Worm (Caenorhabditis elegans) whole organism, L2 larva: Measurements from ENCODE around the gene C09B8.4.

ENCODE experiments used
- C34F6.9 ChIP-seq: fragments of 150-350 bp; optimal IDR thresholded peaks from 2 replicates; lab custom pipeline; 2014; ENCODE audit warnings: missing biosample characterization, missing genetic modification characterization
- F13H6.1 ChIP-seq: sonication (generic microtip); optimal IDR thresholded peaks from 2 replicates; lab custom pipeline; 2016; ENCODE audit warnings: missing genetic modification characterization, missing compliant biosample characterization
- R02D3.7 ChIP-seq: fragments of 150-350 bp; optimal IDR thresholded peaks from 2 replicates; lab custom pipeline; 2014; ENCODE audit warnings: missing biosample characterization, missing genetic modification characterization
- Y55F3AM.14 ChIP-seq: fragments of 200-800 bp; sonication (Bioruptor generic); optimal IDR thresholded peaks from 2 replicates; lab custom pipeline; 2018; ENCODE audit warnings: mild to moderate bottlenecking, missing genetic modification characterization, missing compliant biosample characterization
- alr-1 ChIP-seq: fragments of 150-350 bp; optimal IDR thresholded peaks from 2 replicates; lab custom pipeline; 2014; ENCODE audit warnings: missing biosample characterization, missing genetic modification characterization
- aly-2 ChIP-seq: fragments of 150-350 bp; optimal IDR thresholded peaks from 2 replicates; lab custom pipeline; 2014; ENCODE audit warnings: missing biosample characterization, missing genetic modification characterization
- blmp-1 ChIP-seq: sonication (generic microtip); optimal IDR thresholded peaks from 2 replicates; lab custom pipeline; 2017; ENCODE audit warnings: missing genetic modification characterization, mild to moderate bottlenecking, missing compliant biosample characterization, antibody characterized with exemption, moderate library complexity; ENCODE audit not compliant: insufficient read depth
- ceh-16 ChIP-seq: fragments of 150-350 bp; optimal IDR thresholded peaks from 2 replicates; lab custom pipeline; 2014; ENCODE audit warnings: missing biosample characterization, missing genetic modification characterization
- ceh-82 ChIP-seq: fragments of 150-350 bp; optimal IDR thresholded peaks from 2 replicates; lab custom pipeline; 2014; ENCODE audit warnings: missing biosample characterization, missing genetic modification characterization
- dmd-4 ChIP-seq: sonication (generic microtip); optimal IDR thresholded peaks from 2 replicates; lab custom pipeline; 2017; ENCODE audit warnings: missing biosample characterization, missing genetic modification characterization
- elt-1 ChIP-seq: fragments of 150-350 bp; optimal IDR thresholded peaks from 2 replicates; lab custom pipeline; 2014; ENCODE audit warnings: missing biosample characterization, missing genetic modification characterization
- elt-3 ChIP-seq: sonication (generic microtip); optimal IDR thresholded peaks from 2 replicates; lab custom pipeline; 2017; ENCODE audit warnings: missing biosample characterization, missing genetic modification characterization
- fos-1 ChIP-seq: fragments of 150-350 bp; optimal IDR thresholded peaks from 2 replicates; lab custom pipeline; 2014; ENCODE audit warnings: missing biosample characterization, missing genetic modification characterization
- gmeb-1 ChIP-seq: fragments of 150-350 bp; optimal IDR thresholded peaks from 2 replicates; lab custom pipeline; 2014; ENCODE audit warnings: missing biosample characterization, missing genetic modification characterization
- lin-11 ChIP-seq: fragments of 150-350 bp; sonication (generic microtip); optimal IDR thresholded peaks from 2 replicates; lab custom pipeline; 2014; ENCODE audit warnings: missing biosample characterization, missing genetic modification characterization, inconsistent platforms, mixed read lengths
- lin-13 ChIP-seq: fragments of 150-350 bp; optimal IDR thresholded peaks from 2 replicates; lab custom pipeline; 2014; ENCODE audit warnings: missing biosample characterization, missing genetic modification reagents, missing genetic modification characterization
- lin-39 ChIP-seq: fragments of 150-350 bp; optimal IDR thresholded peaks from 2 replicates; lab custom pipeline; 2014; ENCODE audit warnings: missing biosample characterization, missing genetic modification reagents, missing genetic modification characterization
- nhr-10 ChIP-seq: sonication (generic microtip); optimal IDR thresholded peaks from 2 replicates; lab custom pipeline; 2017; ENCODE audit warnings: missing biosample characterization, missing genetic modification characterization
- nhr-11 ChIP-seq: fragments of 150-350 bp; optimal IDR thresholded peaks from 2 replicates; lab custom pipeline; 2014; ENCODE audit warnings: missing biosample characterization, missing genetic modification characterization
- nhr-129 ChIP-seq: fragments of 150-350 bp; optimal IDR thresholded peaks from 2 replicates; lab custom pipeline; 2014; ENCODE audit warnings: missing biosample characterization, missing genetic modification characterization
- nhr-21 ChIP-seq: fragments of 150-350 bp; optimal IDR thresholded peaks from 2 replicates; lab custom pipeline; 2014; ENCODE audit warnings: missing biosample characterization, missing genetic modification characterization
- nhr-25 ChIP-seq: fragments of 150-350 bp; sonication (generic microtip); optimal IDR thresholded peaks from 3 replicates; lab custom pipeline; 2014; ENCODE audit warnings: missing biosample characterization, missing genetic modification characterization
- nhr-77 ChIP-seq: fragments of 150-350 bp; optimal IDR thresholded peaks from 2 replicates; lab custom pipeline; 2014; ENCODE audit warnings: missing biosample characterization, missing genetic modification characterization
- peb-1 ChIP-seq: fragments of 150-350 bp; optimal IDR thresholded peaks from 2 replicates; lab custom pipeline; 2014; ENCODE audit warnings: missing biosample characterization, missing genetic modification characterization
- sem-4 ChIP-seq: fragments of 150-350 bp; optimal IDR thresholded peaks from 2 replicates; lab custom pipeline; 2014; ENCODE audit warnings: missing biosample characterization, missing genetic modification reagents, missing genetic modification characterization
- snpc-4 ChIP-seq: fragments of 150-350 bp; optimal IDR thresholded peaks from 2 replicates; lab custom pipeline; 2014; ENCODE audit warnings: missing biosample characterization, missing genetic modification characterization
- unc-39 ChIP-seq: fragments of 150-350 bp; optimal IDR thresholded peaks from 2 replicates; lab custom pipeline; 2014; ENCODE audit warnings: missing biosample characterization, missing genetic modification characterization
- unc-55 ChIP-seq: fragments of 150-350 bp; sonication (generic microtip); optimal IDR thresholded peaks from 3 replicates; lab custom pipeline; 2014; ENCODE audit warnings: missing biosample characterization, missing genetic modification reagents, missing genetic modification characterization
- unc-62 ChIP-seq: fragments of 150-350 bp; optimal IDR thresholded peaks from 2 replicates; lab custom pipeline; 2014; ENCODE audit warnings: missing biosample characterization, missing genetic modification reagents, missing genetic modification characterization
- zag-1 ChIP-seq: fragments of 150-350 bp; optimal IDR thresholded peaks from 2 replicates; lab custom pipeline; 2014; ENCODE audit warnings: missing biosample characterization, missing genetic modification characterization
- ztf-1 ChIP-seq: fragments of 200-800 bp; sonication (Bioruptor generic); conservative IDR thresholded peaks from 2 replicates; pipeline ENCODE4 v1.3.6; 2022; ENCODE audit warnings: missing genetic modification characterization, missing compliant biosample characterization
- ztf-11 ChIP-seq: sonication (generic microtip); optimal IDR thresholded peaks from 2 replicates; lab custom pipeline; 2017; ENCODE audit warnings: missing biosample characterization, missing genetic modification characterization
- ztf-4 ChIP-seq: fragments of 150-350 bp; optimal IDR thresholded peaks from 2 replicates; lab custom pipeline; 2014; ENCODE audit warnings: missing biosample characterization, missing genetic modification characterization

Gene C09B8.4

DNA sequence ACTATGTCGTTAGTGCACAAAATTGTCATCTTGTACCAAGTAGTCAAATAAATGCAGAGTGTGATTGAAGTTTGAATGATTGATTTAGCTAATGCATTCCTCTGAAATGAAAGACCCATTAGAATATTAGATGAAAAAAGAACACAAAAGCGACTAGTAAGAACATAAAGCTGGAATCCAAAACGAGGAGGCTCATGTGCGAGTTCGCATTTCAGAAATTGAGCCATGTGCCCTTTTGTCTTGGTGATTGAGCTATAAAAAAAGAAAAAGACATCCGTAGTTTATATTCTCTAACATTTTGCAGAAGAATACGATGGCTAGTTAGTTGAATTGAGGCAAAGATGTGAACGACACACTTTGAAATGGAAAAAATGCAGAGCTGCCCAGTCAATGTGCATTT, 18.3 kb downstream of the C09B8.4 start, which contains the start of gene F22F4.4:
Gene F22F4.4, minus strand, starts transcription at position 101 of the 400 bp plus-strand sequence.
- TF ChIP-seq ztf-11 (tag; lab: Kevin White, UChicago) = no peak
- no peak for TF ChIP-seq sem-4 (tag; lab: Kevin White, UChicago)
- no peak for TF ChIP-seq ceh-16 (tag; lab: Kevin White, UChicago)
- TF ChIP-seq C34F6.9 (tag; lab: Kevin White, UChicago) = no peak
- TF ChIP-seq zag-1 (tag; lab: Kevin White, UChicago) = no peak
- no peak for TF ChIP-seq lin-11 (tag; lab: Kevin White, UChicago)

ce11 chrX:5999103-5999554, 20.6 kb downstream of the C09B8.4 start, which contains the start of gene F22F4.9:
Gene F22F4.9 (minus strand): TSS chrX:5999504.
- TF ChIP-seq dmd-4 (tag; lab: Kevin White, UChicago) = no peak
- TF ChIP-seq ceh-16 (tag; lab: Kevin White, UChicago) = no peak
- no peak for TF ChIP-seq gmeb-1 (tag; lab: Kevin White, UChicago)
- no peak for TF ChIP-seq nhr-10 (tag; lab: Kevin White, UChicago)
- no peak for TF ChIP-seq elt-3
- no peak for TF ChIP-seq lin-13 (GFP tag; lab: Kevin White, UChicago)
- TF ChIP-seq Y55F3AM.14 = no peak
- TF ChIP-seq peb-1 (tag; lab: Kevin White, UChicago) = no peak
- no peak for TF ChIP-seq R02D3.7 (tag; lab: Kevin White, UChicago)
- no peak for TF ChIP-seq alr-1 (tag; lab: Kevin White, UChicago)
- TF ChIP-seq unc-55 = no peak
- no peak for TF ChIP-seq aly-2 (tag; lab: Kevin White, UChicago)
- TF ChIP-seq nhr-11 (tag; lab: Kevin White, UChicago) = no peak
- TF ChIP-seq blmp-1 (tag; lab: Kevin White, UChicago) = no peak

DNA sequence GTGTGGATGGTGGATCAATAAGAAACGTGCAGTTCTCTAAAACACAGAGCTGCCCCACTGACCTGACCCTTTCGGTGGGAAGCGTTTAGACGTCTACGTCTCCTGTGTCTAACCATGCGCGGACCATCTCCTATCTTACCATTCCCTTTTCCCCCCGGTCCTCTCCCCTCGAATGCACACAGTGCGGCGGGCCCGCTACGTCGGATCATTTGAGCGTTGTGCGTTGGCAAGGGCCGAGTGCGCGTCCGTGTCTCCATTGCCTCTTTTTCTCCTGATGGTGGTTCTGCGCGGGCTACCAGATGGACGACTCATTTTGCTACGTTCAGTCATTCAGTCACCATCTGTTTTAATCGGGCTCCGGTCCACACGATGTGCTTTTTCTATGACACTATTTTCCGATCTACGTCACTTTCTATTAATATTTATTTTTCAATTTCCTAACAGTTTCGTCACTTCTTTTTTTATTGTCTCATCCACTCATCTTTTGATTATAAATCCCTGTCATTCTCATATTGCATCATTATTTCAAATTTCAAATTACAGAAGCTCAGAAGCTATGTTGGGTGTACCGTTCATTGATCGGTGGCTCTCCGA, 24.0 kb downstream of the C09B8.4 start, which contains the start of gene inx-3:
Gene inx-3, plus strand, starts transcription at position 544 of the 594 bp plus-strand sequence.
- TF ChIP-seq nhr-77 (tag; lab: Kevin White, UChicago) = no peak
- no peak for TF ChIP-seq ceh-82 (tag; lab: Kevin White, UChicago)
- no peak for TF ChIP-seq F13H6.1 (tag; lab: Kevin White, UChicago)
- TF ChIP-seq dmd-4 (tag; lab: Kevin White, UChicago) = no peak
- no peak for TF ChIP-seq lin-39 (tag; lab: Kevin White, UChicago)
- TF ChIP-seq elt-1 = no peak
- TF ChIP-seq fos-1 = no peak
- TF ChIP-seq unc-62 (GFP tag; lab: Kevin White, UChicago) = no peak
- no peak for TF ChIP-seq nhr-10 (tag; lab: Kevin White, UChicago)
- TF ChIP-seq unc-39 (tag; lab: Kevin White, UChicago) = no peak
- no peak for TF ChIP-seq C34F6.9 (tag; lab: Kevin White, UChicago)
- TF ChIP-seq ztf-1 (GFP tag; lab: Robert Waterston, UW) = no peak
- TF ChIP-seq gmeb-1 (tag; lab: Kevin White, UChicago) = no peak
- TF ChIP-seq blmp-1 (tag; lab: Kevin White, UChicago) = no peak
- TF ChIP-seq ztf-4 (tag; lab: Kevin White, UChicago) = no peak
- TF ChIP-seq, all 48 proteins: peak for 0

- TF ChIP-seq lin-11 (tag; lab: Kevin White, UChicago) = no peak
- no peak for TF ChIP-seq lin-13 (GFP tag; lab: Kevin White, UChicago)
- TF ChIP-seq ztf-4 (tag; lab: Kevin White, UChicago) = no peak
- TF ChIP-seq lin-39 (tag; lab: Kevin White, UChicago) = no peak
- TF ChIP-seq nhr-129 (tag; lab: Kevin White, UChicago) = no peak
- no peak for TF ChIP-seq elt-3
- no peak for TF ChIP-seq unc-62 (GFP tag; lab: Kevin White, UChicago)
- no peak for TF ChIP-seq F13H6.1 (tag; lab: Kevin White, UChicago)
Measured at ce11 chrX:5994004-5994403, 25.7 kb downstream of the C09B8.4 start.

ce11 chrX:5992770-5993169, 27.0 kb downstream of the C09B8.4 start, which contains the start of gene F22F4.5:
Gene F22F4.5 (minus strand): TSS chrX:5992870.
- TF ChIP-seq nhr-21 (tag; lab: Kevin White, UChicago) = no peak
- no peak for TF ChIP-seq elt-3
- TF ChIP-seq nhr-25 = no peak
- TF ChIP-seq Y55F3AM.14 = no peak
- TF ChIP-seq unc-55 = no peak
- no peak for TF ChIP-seq unc-39 (tag; lab: Kevin White, UChicago)
- no peak for TF ChIP-seq zag-1 (tag; lab: Kevin White, UChicago)
- no peak for TF ChIP-seq snpc-4 (tag; lab: Kevin White, UChicago)
- TF ChIP-seq, all 48 proteins: peak for 0
